Fruit fly (Drosophila melanogaster) whole organism: ENCODE results near the gene Ets96B.

Experiments
- CG8478 ChIP-seq: fragments of >200 bp; optimal IDR thresholded peaks from 2 replicates; lab custom pipeline; 2018; ENCODE audit warnings: inconsistent platforms
- Dll ChIP-seq: fragments of >200 bp; optimal IDR thresholded peaks from 2 replicates; lab custom pipeline; 2017
- EcR ChIP-seq, 2 experiments: fragments of >200 bp; optimal IDR thresholded peaks; 2 replicates each; lab custom pipeline; 2017; ENCODE audit warnings: missing biosample characterization in 2 of 2, missing genetic modification characterization in 2 of 2, missing genetic modification reagents in 2 of 2
- pan ChIP-seq: fragments of >200 bp; optimal IDR thresholded peaks from 2 replicates; lab custom pipeline; 2017
- psq ChIP-seq: fragments of >200 bp; optimal IDR thresholded peaks from 2 replicates; lab custom pipeline; 2017
- usp ChIP-seq: fragments of >200 bp; optimal IDR thresholded peaks from 2 replicates; lab custom pipeline; 2017; ENCODE audit warnings: missing biosample characterization, missing genetic modification characterization, mixed read lengths

The Ets96B gene

DNA sequence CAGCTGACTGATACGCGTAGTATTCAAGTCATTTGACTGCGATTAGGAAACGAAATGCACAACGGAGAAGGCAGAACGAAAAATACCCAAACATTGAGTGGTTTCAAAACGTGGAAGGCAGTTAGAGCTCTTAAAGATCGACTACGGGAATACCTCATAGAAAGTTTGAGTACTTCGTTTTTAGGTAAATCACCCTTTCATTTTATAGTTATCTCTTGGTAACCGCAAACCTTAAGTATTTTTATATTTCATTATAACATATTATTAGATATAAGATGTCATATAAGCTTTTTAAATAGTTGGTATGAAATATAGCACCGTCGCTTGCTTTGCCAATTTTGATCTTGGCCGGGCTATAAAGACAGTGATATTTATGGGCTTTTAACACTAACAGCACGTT is 57.3 kb downstream of the Ets96B start:
- TF ChIP-seq psq (lab: Kevin White, UChicago), result no peak
- TF ChIP-seq CG8478 (lab: Kevin White, UChicago), result no peak
- no peak for TF ChIP-seq EcR (GFP tag; optimal IDR thresholded peaks at IDR 0.05; lab: Kevin White, UChicago)
- TF ChIP-seq pan (lab: Kevin White, UChicago), result no peak

DNA sequence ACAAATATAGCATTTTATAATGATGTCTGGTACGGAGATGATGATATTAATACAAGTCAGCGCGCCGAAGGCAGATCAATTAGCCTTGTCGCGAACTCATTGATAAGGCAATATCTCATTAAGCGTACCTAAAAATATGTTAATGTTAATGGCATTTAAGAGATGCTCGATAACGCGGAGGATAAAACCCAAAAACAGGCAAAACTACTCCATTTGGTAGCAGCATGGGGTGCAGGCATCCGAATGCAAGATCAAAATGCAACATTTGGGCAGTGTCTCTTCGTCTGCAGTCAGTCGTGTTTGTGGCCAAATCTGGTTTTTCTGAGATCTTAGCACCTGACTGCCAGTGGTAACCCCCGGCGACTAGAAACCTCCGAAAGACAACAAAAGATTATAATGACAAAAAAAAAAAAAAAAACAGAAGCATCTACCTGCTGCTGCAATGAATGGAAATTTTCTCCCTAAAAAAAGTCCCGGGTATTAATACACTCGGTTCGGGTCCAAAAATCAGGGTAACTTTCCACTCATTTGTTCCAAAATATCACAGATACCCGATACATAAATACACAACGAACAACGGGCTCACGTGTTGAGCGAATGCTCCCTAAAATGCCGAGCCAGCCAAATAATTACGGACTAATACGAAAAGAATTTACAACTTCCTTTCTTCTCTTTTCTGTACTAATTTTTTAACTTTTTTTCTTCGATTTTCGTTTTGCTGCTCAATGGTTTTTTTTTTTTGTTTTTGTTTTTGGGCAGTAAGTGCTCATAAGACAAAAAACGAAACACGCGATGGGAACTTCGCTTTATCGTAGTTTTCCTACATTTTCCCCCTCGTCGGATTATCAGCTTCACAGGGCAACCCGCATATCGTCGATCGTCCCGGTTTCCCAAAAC is 58.3 kb downstream of the Ets96B start:
- TF ChIP-seq CG8478 (lab: Kevin White, UChicago) (no peak), psq (lab: Kevin White, UChicago) (no peak), EcR (GFP tag; optimal IDR thresholded peaks at IDR 0.05; lab: Kevin White, UChicago) (no peak), usp (GFP tag; lab: Kevin White, UChicago) (no peak), pan (lab: Kevin White, UChicago) (no peak), Dll (lab: Kevin White, UChicago) (no peak)
